Fruit fly (Drosophila melanogaster) whole organism, pupa: ENCODE results near the gene Arp10.

Experiments
- CG10348 ChIP-seq: fragments of 200-800 bp; sonication (Bioruptor generic); IDR thresholded peaks from 2 replicates; pipeline ENCODE4 v1.3.6; 2022; ENCODE audit warnings: missing biosample characterization, missing genetic modification characterization
- CG13204 ChIP-seq: fragments of 200-800 bp; sonication (Bioruptor generic); optimal IDR thresholded peaks from 2 replicates; lab custom pipeline; 2018; ENCODE audit warnings: missing biosample characterization, mild to moderate bottlenecking, missing genetic modification characterization, moderate library complexity
- CG14655 ChIP-seq: fragments of 200-800 bp; sonication (Bioruptor generic); optimal IDR thresholded peaks from 3 replicates; lab custom pipeline; 2017; ENCODE audit warnings: mild to moderate bottlenecking, missing biosample characterization, missing genetic modification reagents, missing genetic modification characterization
- CG15710 ChIP-seq: fragments of 200-800 bp; sonication (Bioruptor generic); optimal IDR thresholded peaks from 2 replicates; lab custom pipeline; 2018; ENCODE audit warnings: missing biosample characterization, mild to moderate bottlenecking, missing genetic modification characterization, moderate library complexity
- CG34367 ChIP-seq: fragments of 200-800 bp; sonication (Bioruptor generic); optimal IDR thresholded peaks from 2 replicates; lab custom pipeline; 2018; ENCODE audit warnings: missing biosample characterization, mild to moderate bottlenecking, missing genetic modification characterization
- CG4496 ChIP-seq: fragments of 200-800 bp; sonication (Bioruptor generic); IDR thresholded peaks from 3 replicates; pipeline ENCODE4 v1.3.6; 2022; ENCODE audit warnings: missing biosample characterization, missing genetic modification characterization
- CG8159 ChIP-seq: fragments of 200-800 bp; sonication (Bioruptor generic); optimal IDR thresholded peaks from 3 replicates; lab custom pipeline; 2018; ENCODE audit warnings: missing biosample characterization, mild to moderate bottlenecking, missing genetic modification characterization, moderate library complexity
- CG9948 ChIP-seq: fragments of 200-800 bp; sonication (Bioruptor generic); optimal IDR thresholded peaks from 2 replicates; lab custom pipeline; 2018; ENCODE audit warnings: missing biosample characterization, mild to moderate bottlenecking, missing genetic modification characterization, moderate library complexity
- D1 ChIP-seq: fragments of 200-800 bp; sonication (Bioruptor generic); optimal IDR thresholded peaks from 2 replicates; lab custom pipeline; 2018; ENCODE audit warnings: missing biosample characterization, mild to moderate bottlenecking, missing genetic modification characterization, moderate library complexity
- Ets98B ChIP-seq: fragments of 200-800 bp; sonication (Bioruptor generic); IDR thresholded peaks from 2 replicates; pipeline ENCODE4 v1.3.6; 2022; ENCODE audit warnings: missing biosample characterization, missing genetic modification characterization
- Pif1A ChIP-seq: fragments of 200-800 bp; sonication (Bioruptor generic); optimal IDR thresholded peaks from 3 replicates; lab custom pipeline; 2016; ENCODE audit warnings: missing biosample characterization, missing genetic modification characterization
- Snoo ChIP-seq: fragments of 200-800 bp; sonication (Bioruptor generic); optimal IDR thresholded peaks from 3 replicates; lab custom pipeline; 2017; ENCODE audit warnings: missing biosample characterization, mild to moderate bottlenecking, missing genetic modification characterization, inconsistent platforms
- fd96Ca ChIP-seq: fragments of 200-800 bp; sonication (Bioruptor generic); IDR thresholded peaks from 3 replicates; pipeline ENCODE4 v1.3.6; 2022; ENCODE audit warnings: missing biosample characterization, missing genetic modification characterization
- gl ChIP-seq: fragments of 200-800 bp; sonication (Bioruptor generic); optimal IDR thresholded peaks from 2 replicates; lab custom pipeline; 2018; ENCODE audit warnings: missing biosample characterization, mild to moderate bottlenecking, missing genetic modification characterization

- TF ChIP-seq CG34367 (tag; lab: Kevin White, UChicago) (no peak), Snoo (tag; lab: Kevin White, UChicago) (peak; percentile 15), Ets98B (GFP tag; lab: Robert Waterston, UW) (0 out of 2 replicates have a peak, but pooled peaks have one; percentile 45), CG14655 (GFP tag; lab: Kevin White, UChicago) (no peak), CG8159 (tag; lab: Kevin White, UChicago) (no peak), D1 (tag; lab: Kevin White, UChicago) (no peak), CG13204 (GFP tag; lab: Kevin White, UChicago) (no peak), CG9948 (tag; lab: Kevin White, UChicago) (no peak), Pif1A (GFP tag; lab: Kevin White, UChicago) (peak; percentile 3), fd96Ca (GFP tag; lab: Robert Waterston, UW) (no peak), CG4496 (peak; percentile 79), CG10348 (GFP tag; lab: Robert Waterston, UW) (no peak), gl (no peak), CG15710 (peak; percentile 7)
Measured at dm6 chrX:19694792-19695558, 49.0 kb upstream of the Arp10 start, which contains the start of gene CG14229.
